Worm (Caenorhabditis elegans) whole organism, young adult: ENCODE data around the gene col-38.

Experiments
- B0035.1 ChIP-seq: sonication (generic microtip); optimal IDR thresholded peaks from 2 replicates; lab custom pipeline; 2016; ENCODE audit warnings: missing genetic modification characterization, mild to moderate bottlenecking, missing compliant biosample characterization, missing genotype, missing genetic modification reagents
- C06A6.2 ChIP-seq: fragments of 200-800 bp; sonication (Bioruptor generic); conservative IDR thresholded peaks from 2 replicates; pipeline ENCODE4 v1.3.6; 2022; ENCODE audit warnings: missing genetic modification characterization, missing compliant biosample characterization
- D2030.7 ChIP-seq: fragments of 200-800 bp; sonication (Bioruptor generic); IDR thresholded peaks from 2 replicates; pipeline ENCODE4 v1.3.6; 2022; ENCODE audit warnings: missing genetic modification reagents, missing genetic modification characterization, missing compliant biosample characterization
- F10E7.11 ChIP-seq: sonication (generic microtip); optimal IDR thresholded peaks from 2 replicates; lab custom pipeline; 2017; ENCODE audit warnings: mild to moderate bottlenecking, missing genetic modification characterization, moderate library complexity, missing compliant biosample characterization
- F22D6.2 ChIP-seq: sonication (generic microtip); optimal IDR thresholded peaks from 2 replicates; lab custom pipeline; 2016; ENCODE audit warnings: mild to moderate bottlenecking, missing genetic modification characterization, missing compliant biosample characterization
- F33H1.4 ChIP-seq: fragments of 200-800 bp; sonication (Bioruptor generic); IDR thresholded peaks from 2 replicates; pipeline ENCODE4 v1.3.6; 2022; ENCODE audit warnings: missing genetic modification reagents, missing genetic modification characterization, missing compliant biosample characterization
- Y67H2A.10 ChIP-seq: fragments of 200-800 bp; sonication (Bioruptor generic); conservative IDR thresholded peaks from 2 replicates; pipeline ENCODE4 v1.3.6; 2022; ENCODE audit warnings: missing genetic modification reagents, missing genetic modification characterization, missing compliant biosample characterization
- ZK185.1 ChIP-seq: sonication (generic microtip); optimal IDR thresholded peaks from 2 replicates; lab custom pipeline; 2016; ENCODE audit warnings: mild to moderate bottlenecking, missing genetic modification characterization, missing compliant biosample characterization; ENCODE audit not compliant: poor library complexity, severe bottlenecking
- athp-1 ChIP-seq: sonication (generic microtip); optimal IDR thresholded peaks from 2 replicates; lab custom pipeline; 2017; ENCODE audit warnings: mild to moderate bottlenecking, missing genetic modification characterization, missing compliant biosample characterization
- attf-5 ChIP-seq: fragments of 200-800 bp; sonication (Bioruptor generic); optimal IDR thresholded peaks from 2 replicates; lab custom pipeline; 2018; ENCODE audit warnings: mild to moderate bottlenecking, missing genetic modification characterization, missing compliant biosample characterization
- cebp-1 ChIP-seq, 2 experiments: fragments of 200-800 bp in 1 of 2; sonication (Bioruptor generic) in 1 of 2; sonication (generic microtip) in 1 of 2; IDR thresholded peaks in 1 of 2; optimal IDR thresholded peaks in 1 of 2; 2 replicates each; pipeline versions ENCODE4 v1.3.6 to Lab custom; 2017 to 2022; ENCODE audit warnings: missing compliant biosample characterization in 2 of 2, missing genetic modification characterization in 2 of 2, mild to moderate bottlenecking in 1 of 2, missing genetic modification reagents in 1 of 2, moderate library complexity in 1 of 2
- ceh-91 ChIP-seq: fragments of 200-800 bp; sonication (Bioruptor generic); IDR thresholded peaks from 2 replicates; pipeline ENCODE4 v1.3.6; 2022; ENCODE audit warnings: missing genetic modification reagents, missing genetic modification characterization, missing compliant biosample characterization
- egl-18 ChIP-seq: fragments of 200-800 bp; sonication (Bioruptor generic); IDR thresholded peaks from 2 replicates; pipeline ENCODE4 v1.3.6; 2022; ENCODE audit warnings: missing genetic modification reagents, missing genetic modification characterization, missing compliant biosample characterization
- egl-44 ChIP-seq: fragments of 200-800 bp; sonication (Bioruptor generic); IDR thresholded peaks from 2 replicates; pipeline ENCODE4 v1.3.6; 2022; ENCODE audit warnings: missing genetic modification reagents, missing genetic modification characterization, missing compliant biosample characterization
- ekl-4 ChIP-seq: fragments of 200-800 bp; sonication (Bioruptor generic); IDR thresholded peaks from 2 replicates; pipeline ENCODE4 v1.3.6; 2022; ENCODE audit warnings: missing genetic modification reagents, missing genetic modification characterization, missing compliant biosample characterization
- lag-1 ChIP-seq: fragments of 200-800 bp; sonication (Bioruptor generic); IDR thresholded peaks from 2 replicates; pipeline ENCODE4 v1.3.6; 2022; ENCODE audit warnings: missing genetic modification reagents, missing genetic modification characterization, missing compliant biosample characterization
- let-526 ChIP-seq: fragments of 200-800 bp; sonication (Bioruptor generic); IDR thresholded peaks from 2 replicates; pipeline ENCODE4 v1.3.6; 2022; ENCODE audit warnings: missing genetic modification reagents, missing genetic modification characterization, missing compliant biosample characterization
- lin-35 ChIP-seq, 3 experiments: fragments of 150-350 bp in 2 of 3; sonication (generic microtip) in 1 of 3; optimal IDR thresholded peaks; 2 replicates each; lab custom pipeline; 2014 to 2018; ENCODE audit warnings: missing biosample characterization in 3 of 3, missing genetic modification characterization in 3 of 3, missing genetic modification reagents in 3 of 3
- lsl-1 ChIP-seq: fragments of 200-800 bp; sonication (Bioruptor generic); optimal IDR thresholded peaks from 2 replicates; lab custom pipeline; 2018; ENCODE audit warnings: mild to moderate bottlenecking, missing genetic modification characterization, moderate library complexity, missing compliant biosample characterization
- madf-3 ChIP-seq: fragments of 200-800 bp; sonication (Bioruptor generic); IDR thresholded peaks from 2 replicates; pipeline ENCODE4 v1.3.6; 2022; ENCODE audit warnings: missing genetic modification reagents, missing genetic modification characterization, missing compliant biosample characterization
- madf-6 ChIP-seq: fragments of 200-800 bp; sonication (Bioruptor generic); IDR thresholded peaks from 2 replicates; pipeline ENCODE4 v1.3.6; 2022; ENCODE audit warnings: missing genetic modification reagents, missing genetic modification characterization, missing compliant biosample characterization
- nhr-179 ChIP-seq: sonication (generic microtip); optimal IDR thresholded peaks from 2 replicates; lab custom pipeline; 2016; ENCODE audit warnings: mild to moderate bottlenecking, missing genetic modification characterization, missing compliant biosample characterization
- rec-8 ChIP-seq, 2 experiments: sonication (generic microtip); optimal IDR thresholded peaks; 2 replicates each; lab custom pipeline; 2016; ENCODE audit warnings: mild to moderate bottlenecking in 2 of 2, missing genetic modification characterization in 2 of 2, missing genetic modification reagents in 2 of 2, missing genotype in 2 of 2, missing biosample characterization in 1 of 2, missing compliant biosample characterization in 1 of 2, moderate library complexity in 1 of 2
- repo-1 ChIP-seq: sonication (generic microtip); optimal IDR thresholded peaks from 2 replicates; lab custom pipeline; 2017; ENCODE audit warnings: mild to moderate bottlenecking, missing genetic modification characterization, missing compliant biosample characterization
- rpc-1 ChIP-seq, 2 experiments: fragments of 150-350 bp in 1 of 2; sonication (generic microtip) in 1 of 2; optimal IDR thresholded peaks; 2 replicates each; lab custom pipeline; 2014 to 2018; ENCODE audit warnings: missing biosample characterization in 1 of 2, missing genetic modification characterization in 1 of 2, missing genetic modification reagents in 1 of 2, missing genotype in 1 of 2
- snpc-1.3 ChIP-seq: sonication (generic microtip); optimal IDR thresholded peaks from 2 replicates; lab custom pipeline; 2017; ENCODE audit warnings: missing genetic modification characterization, mild to moderate bottlenecking, missing compliant biosample characterization, antibody characterized with exemption, moderate library complexity, missing genotype, missing genetic modification reagents; ENCODE audit not compliant: insufficient read depth
- snpc-4 ChIP-seq, 5 experiments: fragments of 150-350 bp in 1 of 5; sonication (generic microtip) in 4 of 5; optimal IDR thresholded peaks; 2 replicates each; lab custom pipeline; 2014 to 2018; ENCODE audit warnings: missing genetic modification characterization in 5 of 5, missing biosample characterization in 3 of 5, antibody characterized with exemption in 2 of 5, mild to moderate bottlenecking in 2 of 5, missing compliant biosample characterization in 2 of 5, missing genotype in 2 of 5, moderate library complexity in 2 of 5, missing genetic modification reagents in 1 of 5
- somi-1 ChIP-seq: fragments of 200-800 bp; sonication (Bioruptor generic); optimal IDR thresholded peaks from 2 replicates; lab custom pipeline; 2018; ENCODE audit warnings: mild to moderate bottlenecking, missing genetic modification characterization, missing compliant biosample characterization
- tbx-9 ChIP-seq: sonication (generic microtip); optimal IDR thresholded peaks from 2 replicates; lab custom pipeline; 2016; ENCODE audit warnings: borderline replicate concordance, missing genetic modification characterization, inconsistent platforms, missing compliant biosample characterization
- unc-62 ChIP-seq: fragments of 150-350 bp; optimal IDR thresholded peaks from 2 replicates; lab custom pipeline; 2014; ENCODE audit warnings: missing biosample characterization, missing genetic modification reagents, missing genetic modification characterization
- ztf-28 ChIP-seq: fragments of 200-800 bp; sonication (Bioruptor generic); IDR thresholded peaks from 2 replicates; pipeline ENCODE4 v1.3.6; 2022; ENCODE audit warnings: missing genetic modification reagents, missing genetic modification characterization, missing compliant biosample characterization

col-38 gene

DNA sequence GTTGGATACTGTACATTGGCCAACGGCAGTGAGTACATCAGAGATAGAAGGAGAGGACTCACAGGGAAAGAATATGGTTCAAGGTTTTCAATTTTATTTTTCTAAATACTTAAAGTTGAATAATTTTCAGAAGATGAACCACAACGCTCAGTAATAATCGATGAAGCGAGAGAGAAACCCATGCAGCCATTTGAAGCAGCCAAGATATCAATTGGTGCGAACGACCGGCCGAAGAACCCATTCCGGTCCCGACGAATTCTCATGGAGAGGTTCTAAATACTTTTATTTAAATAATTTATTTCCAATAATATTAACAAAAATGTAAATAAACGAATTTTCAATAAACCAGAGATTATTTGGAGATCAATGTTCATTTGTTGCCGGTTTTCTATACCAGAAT is 31.3 kb upstream of the col-38 start, which contains the start of gene pigg-1:
TSS of gene pigg-1 (minus strand) at position 101 of the 400 bp plus-strand sequence.
- TF ChIP-seq tbx-9 (tag; lab: Kevin White, UChicago) = no peak

DNA sequence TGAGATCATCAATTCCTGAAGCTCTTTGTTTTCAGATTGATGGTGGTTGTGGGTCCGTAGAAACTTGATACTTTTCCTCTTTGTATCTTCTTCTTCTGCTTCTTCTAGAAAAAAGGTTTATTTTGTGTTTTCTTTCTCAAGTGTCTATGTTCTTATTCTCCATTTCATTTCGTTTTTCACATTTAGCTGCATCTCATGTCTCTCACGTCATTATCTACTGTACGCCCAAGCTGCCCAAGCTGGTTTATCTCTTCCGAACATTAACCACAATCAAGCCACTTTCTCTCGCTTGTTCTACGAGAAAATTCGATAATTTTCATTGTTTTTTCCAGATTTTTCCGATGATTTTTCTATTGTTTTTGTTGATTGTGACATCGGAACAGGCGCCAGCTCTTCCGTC is 30.3 kb upstream of the col-38 start, which contains the start of gene F28C6.5:
TSS of gene F28C6.5 (plus strand) at position 301 of the 400 bp plus-strand sequence.
- no peak for TF ChIP-seq repo-1 (tag; lab: Kevin White, UChicago)
- TF ChIP-seq lag-1 (GFP tag; lab: Robert Waterston, UW) = no peak
- TF ChIP-seq ztf-28 (GFP tag; lab: Robert Waterston, UW) = no peak
- TF ChIP-seq ekl-4 (GFP tag; lab: Robert Waterston, UW) = no peak
- TF ChIP-seq lin-35 (GFP tag; optimal IDR thresholded peaks at IDR 0.05; lab: Kevin White, UChicago) = no peak
- no peak for TF ChIP-seq let-526 (GFP tag; lab: Robert Waterston, UW)
- no peak for TF ChIP-seq egl-18 (GFP tag; lab: Robert Waterston, UW)
- no peak for TF ChIP-seq madf-6 (GFP tag; lab: Robert Waterston, UW)
- TF ChIP-seq attf-5 = no peak
- no peak for TF ChIP-seq athp-1
- no peak for TF ChIP-seq Y67H2A.10
- TF ChIP-seq ZK185.1 = no peak
- TF ChIP-seq, all 124 proteins: peak for 0

DNA sequence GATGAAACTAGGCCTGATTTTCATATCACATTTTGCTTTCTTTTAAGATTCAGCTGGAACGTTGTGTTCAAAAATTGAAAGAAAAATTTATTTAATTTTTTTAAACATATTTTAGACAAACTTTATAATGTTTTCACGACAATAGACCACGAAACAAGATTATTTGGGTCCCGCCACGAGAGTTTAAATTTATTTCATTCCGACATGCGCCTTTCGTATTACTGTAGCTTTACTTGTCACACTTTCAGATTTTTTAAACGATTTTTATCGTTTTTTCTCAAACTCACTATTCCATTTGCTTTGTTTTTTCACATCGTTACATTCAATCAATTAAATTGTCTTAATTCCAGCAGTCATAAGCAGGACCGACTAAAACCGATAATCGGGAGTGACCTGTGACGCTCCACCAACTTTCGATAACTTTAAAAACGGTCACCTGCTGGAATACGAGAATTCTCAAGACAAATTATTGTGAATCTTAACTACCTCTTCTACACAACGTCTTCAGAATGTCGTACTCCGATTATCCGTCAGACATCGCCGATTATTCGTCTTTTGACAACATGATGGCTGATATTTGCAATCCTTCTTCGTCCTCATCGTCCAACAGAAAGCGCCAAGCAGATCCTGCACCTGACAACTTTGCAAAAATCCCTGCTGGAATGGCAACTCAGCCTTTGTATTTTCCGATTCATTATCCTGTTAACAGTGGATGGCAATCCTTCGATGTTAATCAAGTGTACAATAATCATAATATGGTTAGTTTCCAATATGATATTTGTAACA is 25.1 kb upstream of the col-38 start, which contains the start of gene aptf-3:
TSS of gene aptf-3 (plus strand) at position 351 of the 786 bp plus-strand sequence.
- TF ChIP-seq rec-8 (tag; optimal IDR thresholded peaks at IDR 0.05; lab: Kevin White, UChicago) (no peak), cebp-1 (GFP tag; IDR thresholded peaks at IDR 0.05; lab: Robert Waterston, UW) (no peak), cebp-1 (tag; optimal IDR thresholded peaks at IDR 0.05; lab: Kevin White, UChicago) (no peak), F33H1.4 (GFP tag; lab: Robert Waterston, UW) (peak; percentile 69), D2030.7 (no peak), snpc-4 (GFP tag; optimal IDR thresholded peaks at IDR 0.05; lab: Kevin White, UChicago) (no peak), snpc-4 (tag; optimal IDR thresholded peaks at IDR 0.05; lab: Kevin White, UChicago) (no peak), ZK185.1 (no peak), B0035.1 (tag; lab: Kevin White, UChicago) (no peak), unc-62 (GFP tag; lab: Kevin White, UChicago) (no peak), lsl-1 (GFP tag; lab: Kevin White, UChicago) (peak; percentile 71), tbx-9 (tag; lab: Kevin White, UChicago) (no peak), let-526 (GFP tag; lab: Robert Waterston, UW) (no peak), madf-3 (GFP tag; lab: Robert Waterston, UW) (no peak)

DNA sequence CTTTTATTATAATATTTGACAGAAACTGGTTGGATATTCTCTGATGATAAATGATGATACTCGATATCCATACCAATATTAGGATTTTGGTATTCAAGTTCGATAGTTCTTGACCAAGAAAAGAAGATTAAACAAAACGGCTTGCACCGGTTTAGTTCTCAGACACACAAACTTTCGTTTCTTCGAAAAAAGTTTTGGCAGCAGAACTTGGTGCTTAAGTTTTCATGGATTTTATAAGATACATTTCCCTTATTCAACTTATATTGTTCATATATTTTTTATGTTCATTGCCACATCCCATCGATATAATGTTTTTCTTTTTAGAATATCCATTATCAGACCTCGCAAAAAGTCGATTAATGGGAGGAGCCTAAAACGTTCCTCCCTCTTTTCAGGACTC is 21.8 kb upstream of the col-38 start, which contains the start of gene aptf-4:
TSS of gene aptf-4 (plus strand) at position 301 of the 400 bp plus-strand sequence.
- TF ChIP-seq F22D6.2 (no peak), C06A6.2 (GFP tag; lab: Robert Waterston, UW) (no peak), nhr-179 (tag; lab: Kevin White, UChicago) (no peak), rpc-1 (optimal IDR thresholded peaks at IDR 0.05; lab: Kevin White, UChicago) (no peak), rpc-1 (tag; optimal IDR thresholded peaks at IDR 0.05; lab: Kevin White, UChicago) (no peak), egl-44 (no peak), egl-18 (GFP tag; lab: Robert Waterston, UW) (no peak)
- TF ChIP-seq, all 124 proteins: peak for 0

DNA sequence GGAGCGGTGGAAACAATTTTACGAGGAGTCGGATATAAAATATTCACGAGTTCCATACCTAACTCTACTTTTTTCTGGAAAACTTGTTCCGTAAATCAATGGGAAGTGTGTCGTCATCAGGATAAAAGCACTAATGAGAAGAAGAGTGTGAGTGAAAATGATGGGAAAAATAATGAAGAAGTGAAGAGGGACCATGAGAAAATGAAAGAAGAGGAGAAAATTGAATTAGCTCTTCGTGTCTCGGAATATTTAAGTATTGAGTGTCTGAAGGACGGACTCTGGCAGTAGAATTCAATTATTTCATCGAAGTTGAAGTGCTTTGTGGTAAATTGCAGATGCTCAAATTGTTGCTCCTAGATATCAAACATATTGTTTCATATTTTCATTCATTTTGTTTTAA is 20.3 kb upstream of the col-38 start:
- TF ChIP-seq C06A6.2 (GFP tag; lab: Robert Waterston, UW) (no peak), ceh-91 (GFP tag; lab: Robert Waterston, UW) (no peak), unc-62 (GFP tag; lab: Kevin White, UChicago) (no peak), somi-1 (GFP tag; lab: Kevin White, UChicago) (no peak), F10E7.11 (no peak), snpc-1.3 (tag; lab: Kevin White, UChicago) (no peak)
- TF ChIP-seq, all 124 proteins: peak for 0
